Worm (Caenorhabditis elegans) whole organism, L2 larva: ENCODE measurements around the gene nex-2.

Experiments
- crh-2 ChIP-seq: sonication (generic microtip); optimal IDR thresholded peaks from 2 replicates; lab custom pipeline; 2017; ENCODE audit warnings: missing biosample characterization, missing genetic modification characterization
- skn-1 ChIP-seq: sonication (generic microtip); optimal IDR thresholded peaks from 2 replicates; lab custom pipeline; 2017; ENCODE audit warnings: missing biosample characterization, missing genetic modification characterization

DNA sequence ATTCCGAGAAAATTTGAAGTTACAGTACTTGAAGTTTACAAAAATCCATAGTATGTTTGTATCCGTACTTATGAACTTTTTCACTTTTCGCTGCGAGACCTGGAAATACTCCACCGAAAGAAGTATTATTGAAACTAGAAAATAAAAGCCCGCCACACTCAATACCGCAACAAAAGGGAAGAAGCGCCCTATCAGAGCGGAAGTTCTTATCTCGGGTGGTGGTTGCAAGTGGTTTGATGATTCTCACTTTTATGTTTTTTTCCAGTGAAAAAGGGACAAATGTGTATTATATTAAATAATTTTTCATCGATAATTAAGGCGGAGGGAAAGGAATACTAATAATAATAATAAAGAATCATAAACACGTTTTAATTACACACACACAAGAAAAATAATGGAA lies 16.0 kb downstream of the nex-2 start:
- TF ChIP-seq crh-2 (tag; lab: Kevin White, UChicago) = no peak
- TF ChIP-seq skn-1 (tag; lab: Kevin White, UChicago) = no peak
